Fruit fly (Drosophila melanogaster): ENCODE results near the gene CG5199.

CG5199 gene

dm6 chr3L:20494780-20495591, 42.3 kb upstream of the CG5199 start, which contains the start of gene ZnT77C (continued):
- TF ChIP-seq Deaf1 (tag; optimal IDR thresholded peaks at IDR 0.05) (no peak), tll (GFP tag; optimal IDR thresholded peaks at IDR 0.05) (no peak), CG11695 (GFP tag; IDR thresholded peaks at IDR 0.05) (no peak), gem (tag; optimal IDR thresholded peaks at IDR 0.05) (no peak), bsh (GFP tag; optimal IDR thresholded peaks at IDR 0.05) (no peak), lab (GFP tag; optimal IDR thresholded peaks at IDR 0.05) (peak; percentile 37), nerfin-1 (tag; optimal IDR thresholded peaks at IDR 0.05) (no peak), CG1832 (GFP tag; optimal IDR thresholded peaks at IDR 0.05) (no peak), CG42726 (GFP tag; IDR thresholded peaks at IDR 0.05; ENCODE audit: partially characterized antibody) (no peak), CG1602 (GFP tag; optimal IDR thresholded peaks at IDR 0.05) (no peak), CG4820 (GFP tag; optimal IDR thresholded peaks at IDR 0.05) (no peak), slou (GFP tag; optimal IDR thresholded peaks at IDR 0.05) (no peak), CG8388 (GFP tag; optimal IDR thresholded peaks at IDR 0.05) (no peak), CG32772 (GFP tag; IDR thresholded peaks at IDR 0.05) (no peak), CG13123 (GFP tag; optimal IDR thresholded peaks at IDR 0.05) (no peak), Hand (GFP tag; optimal IDR thresholded peaks at IDR 0.05) (no peak), CG5180 (GFP tag; optimal IDR thresholded peaks at IDR 0.05) (no peak), hth (optimal IDR thresholded peaks at IDR 0.05) (no peak), Oli (tag; optimal IDR thresholded peaks at IDR 0.05) (no peak), CG10209 (GFP tag; optimal IDR thresholded peaks at IDR 0.05) (no peak), CG15073 (GFP tag; optimal IDR thresholded peaks at IDR 0.05) (no peak), CG7372 (GFP tag; IDR thresholded peaks at IDR 0.05) (no peak), Ptx1 (GFP tag; IDR thresholded peaks at IDR 0.05) (no peak), crol (GFP tag; IDR thresholded peaks at IDR 0.05) (no peak), CG3995 (GFP tag; optimal IDR thresholded peaks at IDR 0.05) (peak; percentile 93), CTCF (GFP tag; optimal IDR thresholded peaks at IDR 0.05) (no peak), Six4 (GFP tag; optimal IDR thresholded peaks at IDR 0.05) (no peak), Oaz (GFP tag; IDR thresholded peaks at IDR 0.05) (no peak), bab2 (GFP tag; optimal IDR thresholded peaks at IDR 0.05) (no peak), tio (GFP tag; optimal IDR thresholded peaks at IDR 0.05) (no peak), ase (GFP tag; IDR thresholded peaks at IDR 0.05) (no peak), Camta (GFP tag; optimal IDR thresholded peaks at IDR 0.05) (no peak), CG34376 (GFP tag; optimal IDR thresholded peaks at IDR 0.05) (no peak), CG5245 (GFP tag; optimal IDR thresholded peaks at IDR 0.05) (no peak), CG4404 (GFP tag; IDR thresholded peaks at IDR 0.05) (no peak), Atf6 (GFP tag; IDR thresholded peaks at IDR 0.05) (no peak), CG12744 (GFP tag; optimal IDR thresholded peaks at IDR 0.05) (no peak), CG13624 (GFP tag; optimal IDR thresholded peaks at IDR 0.05) (no peak), corto (GFP tag; optimal IDR thresholded peaks at IDR 0.05) (no peak), CG30431 (GFP tag; optimal IDR thresholded peaks at IDR 0.05) (no peak), CG34422 (GFP tag; IDR thresholded peaks at IDR 0.05) (0 out of 3 replicates have a peak, but pooled peaks have one; percentile 14), CG18011 (GFP tag; optimal IDR thresholded peaks at IDR 0.05) (no peak), CG3847 (GFP tag; IDR thresholded peaks at IDR 0.05) (peak; percentile 39; the same call in 1 of the 2 replicates), Bdp1 (GFP tag; optimal IDR thresholded peaks at IDR 0.05) (no peak), NfI (GFP tag; optimal IDR thresholded peaks at IDR 0.05) (no peak), CG17612 (GFP tag; IDR thresholded peaks at IDR 0.05) (no peak), Hey (tag; optimal IDR thresholded peaks at IDR 0.05) (no peak), grau (tag; optimal IDR thresholded peaks at IDR 0.05) (no peak), lbe (GFP tag; optimal IDR thresholded peaks at IDR 0.05) (no peak), CG4328 (GFP tag; optimal IDR thresholded peaks at IDR 0.05) (no peak), dysf (GFP tag; IDR thresholded peaks at IDR 0.05) (no peak)
